Worm (Caenorhabditis elegans): ENCODE data around the gene F25B4.7.

Gene F25B4.7

ce11 chrV:5712652-5713051, 25.6 kb upstream of the F25B4.7 start, which contains the start of gene gcst-1 (continued):
- TF ChIP-seq hlh-11 (tag; optimal IDR thresholded peaks at IDR 0.05) (peak; percentile 65), hlh-30 (tag; optimal IDR thresholded peaks at IDR 0.05; ENCODE audit: insufficient read depth) (peak; percentile 62), lin-29 (GFP tag; IDR thresholded peaks at IDR 0.05) (no peak)

- peak; percentile 54 for TF ChIP-seq R02D3.7 (tag; optimal IDR thresholded peaks at IDR 0.05)
- TF ChIP-seq daf-19 (GFP tag; conservative IDR thresholded peaks at IDR 0.05), result no peak
- TF ChIP-seq Y48G9A.11 (GFP tag; IDR thresholded peaks at IDR 0.05), result peak; percentile 88
Observed at ce11 chrV:5712189-5712588, 25.2 kb upstream of the F25B4.7 start.

ce11 chrV:5708331-5708730, 21.3 kb upstream of the F25B4.7 start:
- TF ChIP-seq mes-2 (tag; optimal IDR thresholded peaks at IDR 0.05; ENCODE audit: poor library complexity, severe bottlenecking) (no peak), unc-62 (GFP tag; optimal IDR thresholded peaks at IDR 0.05 in 1 of 2) (peak in 1 of 2 experiments; percentile 52), unc-62 (tag; optimal IDR thresholded peaks at IDR 0.05) (no peak), nhr-41 (GFP tag; IDR thresholded peaks at IDR 0.05) (no peak)

- TF ChIP-seq snpc-1.2 (GFP tag; IDR thresholded peaks at IDR 0.05), result no peak
- TF ChIP-seq arid-1 (GFP tag; conservative IDR thresholded peaks at IDR 0.05), result no peak
- no peak for TF ChIP-seq daf-8 (GFP tag; IDR thresholded peaks at IDR 0.05)
- peak; percentile 47 for TF ChIP-seq aha-1 (tag)
- no peak for TF ChIP-seq tag-97 (GFP tag; IDR thresholded peaks at IDR 0.05)
- no peak for TF ChIP-seq rbr-2 (tag; optimal IDR thresholded peaks at IDR 0.05)
Observed at ce11 chrV:5705510-5705909, 18.5 kb upstream of the F25B4.7 start, which contains the start of gene peli-1. TSS of gene peli-1 (plus strand) at chrV:5705810.

- TF ChIP-seq nhr-28 (tag; optimal IDR thresholded peaks at IDR 0.05) (no peak), D1046.2 (GFP tag; IDR thresholded peaks at IDR 0.05) (no peak), F37D6.2 (tag; optimal IDR thresholded peaks at IDR 0.05) (no peak), nhr-237 (tag; optimal IDR thresholded peaks at IDR 0.05) (no peak), ZK546.5 (tag; optimal IDR thresholded peaks at IDR 0.05) (no peak), daf-19 (GFP tag; conservative IDR thresholded peaks at IDR 0.05) (no peak), ceh-28 (tag; optimal IDR thresholded peaks at IDR 0.05) (no peak), dpl-1 (GFP tag; optimal IDR thresholded peaks at IDR 0.05) (no peak), tag-97 (GFP tag; IDR thresholded peaks at IDR 0.05) (no peak), R02D3.7 (tag; optimal IDR thresholded peaks at IDR 0.05) (no peak), mxl-3 (GFP tag; optimal IDR thresholded peaks at IDR 0.05) (no peak), mes-2 (tag; optimal IDR thresholded peaks at IDR 0.05; ENCODE audit: poor library complexity, severe bottlenecking) (no peak), unc-39 (tag; optimal IDR thresholded peaks at IDR 0.05) (no peak), nhr-10 (tag; optimal IDR thresholded peaks at IDR 0.05) (no peak), lin-1 (GFP tag; IDR thresholded peaks at IDR 0.05) (no peak), zag-1 (tag; optimal IDR thresholded peaks at IDR 0.05) (no peak), set-16 (GFP tag; IDR thresholded peaks at IDR 0.05) (no peak)
Observed at ce11 chrV:5704467-5704866, 17.4 kb upstream of the F25B4.7 start.

ce11 chrV:5701106-5701505, 14.1 kb upstream of the F25B4.7 start:
- TF ChIP-seq aha-1 (tag), result peak; percentile 89
- peak; percentile 68 for TF ChIP-seq hlh-11 (tag; optimal IDR thresholded peaks at IDR 0.05)
- TF ChIP-seq mxl-3 (GFP tag; optimal IDR thresholded peaks at IDR 0.05), result peak; percentile 39
- peak; percentile 73 for TF ChIP-seq ama-1 (optimal IDR thresholded peaks at IDR 0.05)
- TF ChIP-seq spr-1 (tag; optimal IDR thresholded peaks at IDR 0.05), result no peak
- TF ChIP-seq nhr-28 (tag; optimal IDR thresholded peaks at IDR 0.05), result peak; percentile 52
- peak; percentile 38 for TF ChIP-seq nhr-25 (tag; optimal IDR thresholded peaks at IDR 0.05; ENCODE audit: borderline replicate concordance, insufficient read depth)
- no peak for TF ChIP-seq pqm-1 (tag; optimal IDR thresholded peaks at IDR 0.05)
- TF ChIP-seq ceh-32 (tag; optimal IDR thresholded peaks at IDR 0.05; ENCODE audit: poor library complexity), result no peak
- TF ChIP-seq nhr-111 (GFP tag; optimal IDR thresholded peaks at IDR 0.05), result no peak
- TF ChIP-seq lin-13 (GFP tag; optimal IDR thresholded peaks at IDR 0.05), result no peak

Measured in whole organism, L4 larva.